Fruit fly (Drosophila melanogaster) whole organism: Measurements from ENCODE around the gene Grip84.

ENCODE experiments used
- psq ChIP-seq: fragments of >200 bp; optimal IDR thresholded peaks from 2 replicates; lab custom pipeline; 2017
- usp ChIP-seq: fragments of >200 bp; optimal IDR thresholded peaks from 2 replicates; lab custom pipeline; 2017; ENCODE audit warnings: missing biosample characterization, missing genetic modification characterization, mixed read lengths

DNA sequence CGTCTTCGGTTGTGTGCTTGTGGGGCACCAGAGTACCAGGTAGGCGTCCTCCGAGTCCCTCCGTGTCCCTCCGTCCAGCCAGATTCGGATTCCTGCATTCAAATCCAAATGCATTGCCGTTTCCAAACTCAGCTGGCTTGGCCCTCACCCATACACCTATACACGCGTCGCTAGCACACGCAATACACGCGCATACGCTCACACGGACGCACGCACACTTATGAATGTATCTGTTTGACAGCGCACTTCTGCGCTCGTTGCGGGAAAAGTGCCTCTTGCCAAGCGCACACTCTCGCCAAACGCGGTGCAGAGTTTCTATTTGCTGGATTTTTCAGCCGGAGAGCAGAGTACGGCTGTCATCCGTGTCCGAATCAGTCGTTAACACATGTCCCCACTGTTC, 43.0 kb downstream of the Grip84 start:
- TF ChIP-seq usp (GFP tag; lab: Kevin White, UChicago): no peak
- TF ChIP-seq psq (lab: Kevin White, UChicago): no peak
